Worm (Caenorhabditis elegans): ENCODE measurements around the gene tag-120.

Gene tag-120

DNA sequence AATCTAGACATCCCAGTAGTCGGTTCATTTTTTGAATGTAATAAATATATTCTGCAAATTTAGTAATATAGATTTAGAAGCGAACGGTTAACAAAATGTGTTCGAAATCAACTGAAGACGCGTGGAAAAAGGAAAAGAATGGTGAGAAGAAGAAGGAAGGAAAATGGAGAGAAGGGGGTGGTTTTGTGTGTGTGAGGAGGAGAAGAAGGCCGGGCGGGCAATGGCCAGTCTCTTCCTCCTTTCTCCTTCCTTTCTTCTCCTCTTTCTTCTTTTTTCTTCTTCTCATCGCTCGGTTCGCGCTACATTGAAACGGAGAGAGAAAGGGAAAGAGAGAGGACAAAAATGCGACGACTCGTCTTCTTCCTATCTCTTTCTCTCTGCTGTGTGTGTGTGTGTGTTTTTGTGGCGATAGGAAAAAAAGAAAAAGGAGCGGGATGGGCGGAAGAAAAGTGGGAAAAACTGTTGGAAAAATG, 17.5 kb downstream of the tag-120 start, which contains the start of gene ztf-9 (continued):
- TF ChIP-seq egrh-3 (GFP tag; IDR thresholded peaks at IDR 0.05), result peak; percentile 69
- TF ChIP-seq lin-26 (GFP tag; IDR thresholded peaks at IDR 0.05), result no peak
- no peak for TF ChIP-seq snpc-3.4 (tag; optimal IDR thresholded peaks at IDR 0.05)
- TF ChIP-seq fkh-3 (tag; optimal IDR thresholded peaks at IDR 0.05), result no peak
- peak; percentile 11 for TF ChIP-seq madf-10 (tag; optimal IDR thresholded peaks at IDR 0.05)
- no peak for TF ChIP-seq hlh-12 (tag; optimal IDR thresholded peaks at IDR 0.05)
- TF ChIP-seq sptf-2 (GFP tag; optimal IDR thresholded peaks at IDR 0.05), result no peak
- TF ChIP-seq nfyb-1 (GFP tag; IDR thresholded peaks at IDR 0.05), result no peak
- no peak for TF ChIP-seq nhr-179 (tag; optimal IDR thresholded peaks at IDR 0.05)
- no peak for TF ChIP-seq nhr-27 (tag; optimal IDR thresholded peaks at IDR 0.05)
- TF ChIP-seq ceh-79 (tag; optimal IDR thresholded peaks at IDR 0.05), result no peak
- no peak for TF ChIP-seq D2030.7 (GFP tag; IDR thresholded peaks at IDR 0.05)
- peak; percentile 5 for TF ChIP-seq ceh-27 (GFP tag; optimal IDR thresholded peaks at IDR 0.05)
- no peak for TF ChIP-seq ceh-100 (GFP tag; IDR thresholded peaks at IDR 0.05)
- no peak for TF ChIP-seq hlh-26 (GFP tag; conservative IDR thresholded peaks at IDR 0.05)
- no peak for TF ChIP-seq let-607 (tag; optimal IDR thresholded peaks at IDR 0.05)
- no peak for TF ChIP-seq snpc-4 (GFP tag; optimal IDR thresholded peaks at IDR 0.05)
- peak in 1 of 4 experiments; percentile 1 for TF ChIP-seq snpc-4 (tag; optimal IDR thresholded peaks at IDR 0.05)
- TF ChIP-seq unc-62 (GFP tag; optimal IDR thresholded peaks at IDR 0.05), result no peak
- TF ChIP-seq egl-44 (GFP tag; IDR thresholded peaks at IDR 0.05), result no peak
- TF ChIP-seq B0261.1 (tag; optimal IDR thresholded peaks at IDR 0.05), result no peak
- TF ChIP-seq zim-3 (tag; optimal IDR thresholded peaks at IDR 0.05), result no peak
- TF ChIP-seq tbp1 (GFP tag; optimal IDR thresholded peaks at IDR 0.05), result no peak
- no peak; the same call in 1 of the 2 replicates for TF ChIP-seq K11D2.4 (GFP tag; IDR thresholded peaks at IDR 0.05)
- TF ChIP-seq F57C9.4 (tag; optimal IDR thresholded peaks at IDR 0.05), result no peak
- TF ChIP-seq madf-6 (GFP tag; IDR thresholded peaks at IDR 0.05), result no peak
- TF ChIP-seq T07F8.4 (tag; optimal IDR thresholded peaks at IDR 0.05), result no peak
- no peak for TF ChIP-seq hrde-1 (tag; optimal IDR thresholded peaks at IDR 0.05; ENCODE audit: borderline replicate concordance)
- no peak for TF ChIP-seq ama-1 (optimal IDR thresholded peaks at IDR 0.05)
- TF ChIP-seq ama-1 (GFP tag; optimal IDR thresholded peaks at IDR 0.05), result no peak
- no peak for TF ChIP-seq ztf-25 (GFP tag; IDR thresholded peaks at IDR 0.05)
- no peak for TF ChIP-seq dpl-1 (GFP tag; optimal IDR thresholded peaks at IDR 0.05)
- no peak for TF ChIP-seq C06A6.2 (GFP tag; conservative IDR thresholded peaks at IDR 0.05)

DNA sequence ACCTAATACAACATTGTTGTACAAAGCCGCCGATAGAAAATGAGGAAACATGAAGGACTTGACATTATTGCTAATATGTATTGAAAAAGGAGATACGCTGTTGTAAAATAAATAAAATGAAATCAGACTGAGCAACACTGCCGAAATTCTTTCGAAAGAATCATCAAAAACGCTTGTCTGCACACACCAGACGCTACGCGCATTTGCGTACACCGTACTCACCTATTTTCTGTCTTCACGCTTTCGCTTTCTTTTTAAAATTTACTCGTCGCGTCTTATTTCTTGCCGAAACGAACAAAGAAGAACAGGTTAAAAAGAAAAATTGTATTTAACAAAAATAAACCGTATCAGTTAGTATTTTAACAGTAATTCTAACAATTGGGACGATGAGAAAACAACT, 18.9 kb downstream of the tag-120 start:
- no peak for TF ChIP-seq pha-4 (tag; optimal IDR thresholded peaks at IDR 0.05)
- peak; percentile 38 for TF ChIP-seq F23B12.7 (tag; optimal IDR thresholded peaks at IDR 0.05; ENCODE audit: insufficient read depth)
- peak; percentile 41; the same call in 1 of the 2 replicates for TF ChIP-seq hmg-1.2 (GFP tag; IDR thresholded peaks at IDR 0.05)
- TF ChIP-seq B0261.1 (tag; optimal IDR thresholded peaks at IDR 0.05), result no peak
- no peak for TF ChIP-seq ceh-27 (GFP tag; optimal IDR thresholded peaks at IDR 0.05)
- peak; percentile 57 for TF ChIP-seq lsl-1 (GFP tag; optimal IDR thresholded peaks at IDR 0.05)
- TF ChIP-seq madf-6 (GFP tag; IDR thresholded peaks at IDR 0.05), result peak; percentile 49; the same call in 1 of the 2 replicates
- no peak for TF ChIP-seq lsy-27 (tag; optimal IDR thresholded peaks at IDR 0.05; ENCODE audit: borderline replicate concordance, insufficient read depth)
- no peak for TF ChIP-seq rpc-1 (optimal IDR thresholded peaks at IDR 0.05)
- TF ChIP-seq rpc-1 (tag; optimal IDR thresholded peaks at IDR 0.05), result no peak
- TF ChIP-seq T07F8.4 (tag; optimal IDR thresholded peaks at IDR 0.05), result no peak
- no peak for TF ChIP-seq hsf-1 (GFP tag; IDR thresholded peaks at IDR 0.05)
- TF ChIP-seq cebp-2 (GFP tag; IDR thresholded peaks at IDR 0.05), result no peak
- peak; percentile 4 for TF ChIP-seq tbp1 (GFP tag; optimal IDR thresholded peaks at IDR 0.05)
- peak; percentile 12 for TF ChIP-seq ztf-18 (tag; optimal IDR thresholded peaks at IDR 0.05)
- TF ChIP-seq madf-8 (GFP tag; conservative IDR thresholded peaks at IDR 0.05), result no peak
- no peak for TF ChIP-seq nhr-179 (tag; optimal IDR thresholded peaks at IDR 0.05)
- no peak for TF ChIP-seq zim-3 (tag; optimal IDR thresholded peaks at IDR 0.05)

Data from whole organism, young adult.